Worm (Caenorhabditis elegans): ENCODE measurements around the gene nspg-13.

- TF ChIP-seq B0035.1 (tag; optimal IDR thresholded peaks at IDR 0.05), result no peak
- no peak for TF ChIP-seq ztf-28 (GFP tag; IDR thresholded peaks at IDR 0.05)
- no peak for TF ChIP-seq aptf-2 (GFP tag; conservative IDR thresholded peaks at IDR 0.05)
- TF ChIP-seq pha-4 (tag; optimal IDR thresholded peaks at IDR 0.05), result no peak
- TF ChIP-seq C06A6.2 (GFP tag; conservative IDR thresholded peaks at IDR 0.05), result no peak
- TF ChIP-seq die-1 (tag; optimal IDR thresholded peaks at IDR 0.05), result no peak
- TF ChIP-seq zfh-2 (GFP tag; conservative IDR thresholded peaks at IDR 0.05), result peak; percentile 90
- TF ChIP-seq dpl-1 (GFP tag; optimal IDR thresholded peaks at IDR 0.05), result no peak
- TF ChIP-seq madf-8 (GFP tag; conservative IDR thresholded peaks at IDR 0.05), result no peak
- TF ChIP-seq ZK185.1 (tag; optimal IDR thresholded peaks at IDR 0.05; ENCODE audit: poor library complexity, severe bottlenecking), result no peak
- no peak for TF ChIP-seq madf-10 (tag; optimal IDR thresholded peaks at IDR 0.05)
Measured at ce11 chrX:5214790-5215189, 40.2 kb upstream of the nspg-13 start.
